Worm (Caenorhabditis elegans) whole organism, L4 larva: ENCODE measurements around the gene tpst-1.

Source experiments
- D1046.2 ChIP-seq: fragments of 200-800 bp; sonication (Bioruptor generic); IDR thresholded peaks from 2 replicates; pipeline ENCODE4 v1.3.6; 2022; ENCODE audit warnings: missing genetic modification characterization, missing compliant biosample characterization
- F10B5.3 ChIP-seq: sonication (generic microtip); optimal IDR thresholded peaks from 2 replicates; lab custom pipeline; 2016; ENCODE audit warnings: mild to moderate bottlenecking, missing genetic modification characterization, missing compliant biosample characterization
- F26F4.8 ChIP-seq: fragments of 200-800 bp; sonication (Bioruptor generic); conservative IDR thresholded peaks from 2 replicates; pipeline ENCODE4 v1.3.6; 2022; ENCODE audit warnings: missing genetic modification characterization, missing compliant biosample characterization
- F49E8.2 ChIP-seq: sonication (generic microtip); optimal IDR thresholded peaks from 2 replicates; lab custom pipeline; 2016; ENCODE audit warnings: missing compliant biosample characterization, mild to moderate bottlenecking, missing genetic modification characterization, borderline replicate concordance
- R02D3.7 ChIP-seq: fragments of 150-350 bp; sonication (generic microtip); optimal IDR thresholded peaks from 3 replicates; lab custom pipeline; 2014; ENCODE audit warnings: missing biosample characterization, missing genetic modification characterization
- Y105C5A.15 ChIP-seq: fragments of 200-800 bp; sonication (Bioruptor generic); IDR thresholded peaks from 2 replicates; pipeline ENCODE4 v1.3.6; 2022; ENCODE audit warnings: missing genetic modification characterization, missing compliant biosample characterization
- Y48G9A.11 ChIP-seq: fragments of 200-800 bp; sonication (Bioruptor generic); IDR thresholded peaks from 2 replicates; pipeline ENCODE4 v1.3.6; 2022; ENCODE audit warnings: missing genetic modification reagents, missing genetic modification characterization, missing compliant biosample characterization
- Y75B8A.6 ChIP-seq: fragments of 200-800 bp; sonication (Bioruptor generic); IDR thresholded peaks from 2 replicates; pipeline ENCODE4 v1.3.6; 2022; ENCODE audit warnings: missing genetic modification reagents, missing genetic modification characterization, missing compliant biosample characterization
- aly-2 ChIP-seq: sonication (generic microtip); optimal IDR thresholded peaks from 2 replicates; lab custom pipeline; 2018; ENCODE audit warnings: missing biosample characterization, missing genetic modification characterization
- attf-4 ChIP-seq: sonication (generic microtip); optimal IDR thresholded peaks from 3 replicates; lab custom pipeline; 2017; ENCODE audit warnings: missing biosample characterization, missing genetic modification characterization
- ceh-20 ChIP-seq: fragments of 200-800 bp; sonication (Bioruptor generic); IDR thresholded peaks from 2 replicates; pipeline ENCODE4 v1.3.6; 2022; ENCODE audit warnings: missing genetic modification reagents, missing genetic modification characterization, missing compliant biosample characterization
- ceh-28 ChIP-seq: fragments of 150-350 bp; optimal IDR thresholded peaks from 2 replicates; lab custom pipeline; 2014; ENCODE audit warnings: missing biosample characterization, missing genetic modification reagents, missing genetic modification characterization
- ceh-32 ChIP-seq: sonication (generic microtip); optimal IDR thresholded peaks from 2 replicates; lab custom pipeline; 2016; ENCODE audit warnings: mild to moderate bottlenecking, missing genetic modification characterization, missing compliant biosample characterization; ENCODE audit not compliant: poor library complexity
- ceh-44 ChIP-seq: fragments of 200-800 bp; sonication (Bioruptor generic); IDR thresholded peaks from 2 replicates; pipeline ENCODE4 v1.3.6; 2022; ENCODE audit warnings: missing genetic modification reagents, missing genetic modification characterization, missing compliant biosample characterization
- ces-1 ChIP-seq: fragments of 150-350 bp; sonication (generic microtip); optimal IDR thresholded peaks from 4 replicates; lab custom pipeline; 2014; ENCODE audit warnings: missing biosample characterization, missing genetic modification reagents, missing genetic modification characterization
- daf-8 ChIP-seq: fragments of 200-800 bp; sonication (Bioruptor generic); IDR thresholded peaks from 2 replicates; pipeline ENCODE4 v1.3.6; 2022; ENCODE audit warnings: missing genetic modification characterization, missing compliant biosample characterization
- dmd-8 ChIP-seq: fragments of 200-800 bp; sonication (Bioruptor generic); IDR thresholded peaks from 2 replicates; pipeline ENCODE4 v1.3.6; 2022; ENCODE audit warnings: missing genetic modification characterization, missing compliant biosample characterization
- dmd-9 ChIP-seq: fragments of 200-800 bp; sonication (Bioruptor generic); IDR thresholded peaks from 2 replicates; pipeline ENCODE4 v1.3.6; 2022; ENCODE audit warnings: missing genetic modification reagents, missing genetic modification characterization, missing compliant biosample characterization
- duxl-1 ChIP-seq: sonication (generic microtip); optimal IDR thresholded peaks from 2 replicates; lab custom pipeline; 2016; ENCODE audit warnings: mild to moderate bottlenecking, missing genetic modification characterization, moderate library complexity, missing compliant biosample characterization; ENCODE audit not compliant: poor library complexity
- egl-27 ChIP-seq: sonication (generic microtip); optimal IDR thresholded peaks from 3 replicates; lab custom pipeline; 2017; ENCODE audit warnings: missing biosample characterization, missing genetic modification reagents, missing genetic modification characterization
- fos-1 ChIP-seq: fragments of 150-350 bp; optimal IDR thresholded peaks from 2 replicates; lab custom pipeline; 2014; ENCODE audit warnings: missing biosample characterization, missing genetic modification characterization
- gei-8 ChIP-seq: fragments of 200-800 bp; sonication (Bioruptor generic); optimal IDR thresholded peaks from 2 replicates; lab custom pipeline; 2018; ENCODE audit warnings: mild to moderate bottlenecking, missing genetic modification characterization, missing compliant biosample characterization
- hif-1 ChIP-seq, 2 experiments: sonication (generic microtip); optimal IDR thresholded peaks; 2 replicates each; lab custom pipeline; 2016 to 2017; ENCODE audit warnings: missing compliant biosample characterization in 2 of 2, missing genetic modification characterization in 2 of 2, missing genetic modification reagents in 2 of 2, missing genotype in 2 of 2, mild to moderate bottlenecking in 1 of 2
- hlh-11 ChIP-seq: fragments of 200-800 bp; sonication (Bioruptor generic); optimal IDR thresholded peaks from 2 replicates; lab custom pipeline; 2018; ENCODE audit warnings: mild to moderate bottlenecking, missing genetic modification characterization, missing compliant biosample characterization
- hlh-30 ChIP-seq: sonication (generic microtip); optimal IDR thresholded peaks from 2 replicates; lab custom pipeline; 2017; ENCODE audit warnings: antibody characterized with exemption, mild to moderate bottlenecking, missing genetic modification characterization, missing compliant biosample characterization; ENCODE audit not compliant: insufficient read depth
- jun-1 ChIP-seq: fragments of 150-350 bp; optimal IDR thresholded peaks from 2 replicates; lab custom pipeline; 2014; ENCODE audit warnings: missing biosample characterization, missing genetic modification reagents, missing genetic modification characterization
- lim-7 ChIP-seq: fragments of 200-800 bp; sonication (Bioruptor generic); IDR thresholded peaks from 2 replicates; pipeline ENCODE4 v1.3.6; 2022; ENCODE audit warnings: missing genetic modification characterization, missing compliant biosample characterization
- lin-1 ChIP-seq: fragments of 200-800 bp; sonication (Bioruptor generic); IDR thresholded peaks from 2 replicates; pipeline ENCODE4 v1.3.6; 2022; ENCODE audit warnings: missing genetic modification reagents, missing genetic modification characterization, missing compliant biosample characterization
- lin-29 ChIP-seq: fragments of 200-800 bp; sonication (Bioruptor generic); IDR thresholded peaks from 2 replicates; pipeline ENCODE4 v1.3.6; 2022; ENCODE audit warnings: missing genetic modification reagents, missing genetic modification characterization, missing compliant biosample characterization
- lsy-2 ChIP-seq, 2 experiments: fragments of 150-350 bp in 1 of 2; sonication (generic microtip) in 1 of 2; optimal IDR thresholded peaks; 2 replicates each; lab custom pipeline; 2014 to 2017; ENCODE audit warnings: missing biosample characterization in 2 of 2, missing genetic modification characterization in 2 of 2
- madf-5 ChIP-seq, 2 experiments: fragments of 200-800 bp; sonication (Bioruptor generic); IDR thresholded peaks; 2 replicates each; pipeline ENCODE4 v1.3.6; 2022; ENCODE audit warnings: missing compliant biosample characterization in 2 of 2, missing genetic modification characterization in 2 of 2
- madf-9 ChIP-seq: fragments of 200-800 bp; sonication (Bioruptor generic); conservative IDR thresholded peaks from 2 replicates; pipeline ENCODE4 v1.3.6; 2022; ENCODE audit warnings: missing genetic modification reagents, missing genetic modification characterization, missing compliant biosample characterization
- mdl-1 ChIP-seq, 2 experiments: fragments of 150-350 bp in 1 of 2; sonication (generic microtip) in 1 of 2; optimal IDR thresholded peaks; 2 replicates each; lab custom pipeline; 2014 to 2017; ENCODE audit warnings: missing biosample characterization in 2 of 2, missing genetic modification characterization in 2 of 2
- mxl-3 ChIP-seq: fragments of 200-800 bp; sonication (Bioruptor generic); optimal IDR thresholded peaks from 2 replicates; lab custom pipeline; 2018; ENCODE audit warnings: mild to moderate bottlenecking, missing genetic modification characterization, missing compliant biosample characterization
- nhr-10 ChIP-seq: fragments of 150-350 bp; optimal IDR thresholded peaks from 2 replicates; lab custom pipeline; 2014; ENCODE audit warnings: missing biosample characterization, missing genetic modification characterization
- nhr-25 ChIP-seq: sonication (generic microtip); optimal IDR thresholded peaks from 2 replicates; lab custom pipeline; 2017; ENCODE audit warnings: missing genetic modification characterization, mild to moderate bottlenecking, missing compliant biosample characterization, antibody characterized with exemption, moderate library complexity, borderline replicate concordance; ENCODE audit not compliant: insufficient read depth
- nhr-28 ChIP-seq: fragments of 150-350 bp; optimal IDR thresholded peaks from 2 replicates; lab custom pipeline; 2014; ENCODE audit warnings: missing biosample characterization, missing genetic modification characterization
- nhr-42 ChIP-seq: fragments of 200-800 bp; sonication (Bioruptor generic); IDR thresholded peaks from 2 replicates; pipeline ENCODE4 v1.3.6; 2022; ENCODE audit warnings: missing genetic modification characterization, missing compliant biosample characterization
- nhr-48 ChIP-seq: sonication (generic microtip); optimal IDR thresholded peaks from 2 replicates; lab custom pipeline; 2016; ENCODE audit warnings: mild to moderate bottlenecking, missing genetic modification characterization, missing compliant biosample characterization
- nhr-76 ChIP-seq: fragments of 150-350 bp; optimal IDR thresholded peaks from 2 replicates; lab custom pipeline; 2014; ENCODE audit warnings: missing biosample characterization, missing genetic modification characterization
- pqm-1 ChIP-seq: sonication (generic microtip); optimal IDR thresholded peaks from 2 replicates; lab custom pipeline; 2017; ENCODE audit warnings: missing biosample characterization, missing genetic modification characterization
- sdz-12 ChIP-seq: fragments of 200-800 bp; sonication (Bioruptor generic); optimal IDR thresholded peaks from 2 replicates; lab custom pipeline; 2018; ENCODE audit warnings: mild to moderate bottlenecking, missing genetic modification characterization, missing compliant biosample characterization
- skn-1 ChIP-seq: fragments of 150-350 bp; optimal IDR thresholded peaks from 2 replicates; lab custom pipeline; 2014; ENCODE audit warnings: missing biosample characterization, missing genetic modification characterization
- snpc-4 ChIP-seq: fragments of 150-350 bp; optimal IDR thresholded peaks from 2 replicates; lab custom pipeline; 2014; ENCODE audit warnings: missing biosample characterization, missing genetic modification characterization
- tag-97 ChIP-seq: fragments of 200-800 bp; sonication (Bioruptor generic); IDR thresholded peaks from 2 replicates; pipeline ENCODE4 v1.3.6; 2022; ENCODE audit warnings: missing genetic modification characterization, missing compliant biosample characterization
- tra-1 ChIP-seq: fragments of 200-800 bp; sonication (Bioruptor generic); IDR thresholded peaks from 2 replicates; pipeline ENCODE4 v1.3.6; 2022; ENCODE audit warnings: missing genetic modification reagents, missing genetic modification characterization, missing compliant biosample characterization
- unc-130 ChIP-seq: sonication (generic microtip); optimal IDR thresholded peaks from 2 replicates; lab custom pipeline; 2016; ENCODE audit warnings: missing genetic modification reagents, missing genetic modification characterization, missing compliant biosample characterization
- zag-1 ChIP-seq: fragments of 150-350 bp; optimal IDR thresholded peaks from 2 replicates; lab custom pipeline; 2014; ENCODE audit warnings: missing biosample characterization, missing genetic modification characterization
- zfp-3 ChIP-seq: fragments of 200-800 bp; sonication (Bioruptor generic); conservative IDR thresholded peaks from 2 replicates; pipeline ENCODE4 v1.3.6; 2022; ENCODE audit warnings: missing genetic modification reagents, missing genetic modification characterization, missing compliant biosample characterization
- zip-11 ChIP-seq: fragments of 200-800 bp; sonication (Bioruptor generic); IDR thresholded peaks from 2 replicates; pipeline ENCODE4 v1.3.6; 2022; ENCODE audit warnings: missing genetic modification characterization, missing compliant biosample characterization
- zip-2 ChIP-seq: fragments of 150-350 bp; optimal IDR thresholded peaks from 2 replicates; lab custom pipeline; 2014; ENCODE audit warnings: missing biosample characterization, missing genetic modification characterization

tpst-1 gene

DNA sequence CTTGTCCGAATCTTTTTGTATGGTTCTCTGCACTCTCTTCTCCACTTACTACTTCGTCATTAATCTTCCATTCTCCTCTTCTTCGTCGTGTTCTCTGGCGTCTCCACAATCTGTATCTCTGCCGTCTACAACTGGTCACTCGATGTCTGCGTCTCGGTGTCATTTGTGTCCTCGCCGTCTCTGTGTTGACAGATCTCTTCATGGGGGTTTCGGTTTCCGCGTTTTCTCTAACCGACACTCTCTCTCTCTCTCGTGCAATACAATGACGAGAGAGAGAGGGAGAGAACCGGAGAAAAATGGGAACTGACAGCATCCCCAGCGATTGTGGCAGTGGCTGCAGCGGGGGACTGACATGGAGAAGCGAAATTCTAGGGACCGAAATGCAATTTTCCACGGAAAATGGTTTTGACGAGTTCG lies 49.6 kb downstream of the tpst-1 start (continued):
- TF ChIP-seq hif-1 (tag; optimal IDR thresholded peaks at IDR 0.05; lab: Kevin White, UChicago) (peak; percentile 61 to 86), attf-4 (peak; percentile 62), skn-1 (tag; lab: Kevin White, UChicago) (peak; percentile 84), nhr-25 (tag; lab: Kevin White, UChicago) (peak; percentile 98), unc-130 (GFP tag; lab: Kevin White, UChicago) (peak; percentile 25), nhr-76 (tag; lab: Kevin White, UChicago) (peak; percentile 84), D1046.2 (0 out of 2 replicates have a peak, but pooled peaks have one; percentile 53), fos-1 (tag; lab: Kevin White, UChicago) (peak; percentile 92), mdl-1 (tag; optimal IDR thresholded peaks at IDR 0.05; lab: Kevin White, UChicago) (peak; percentile 98), sdz-12 (GFP tag; lab: Kevin White, UChicago) (no peak), dmd-8 (GFP tag; lab: Robert Waterston, UW) (0 out of 2 replicates have a peak, but pooled peaks have one; percentile 54), Y75B8A.6 (GFP tag; lab: Robert Waterston, UW) (peak; percentile 70; the same call in 1 of the 2 replicates), ceh-20 (GFP tag; lab: Robert Waterston, UW) (peak; percentile 100), madf-9 (GFP tag; lab: Robert Waterston, UW) (peak; percentile 86), R02D3.7 (tag; lab: Kevin White, UChicago) (no peak), tag-97 (GFP tag; lab: Robert Waterston, UW) (no peak), tra-1 (GFP tag; lab: Robert Waterston, UW) (peak; percentile 99), lim-7 (GFP tag; lab: Robert Waterston, UW) (0 out of 2 replicates have a peak, but pooled peaks have one; percentile 32), F10B5.3 (tag; lab: Kevin White, UChicago) (peak; percentile 75), snpc-4 (tag; lab: Kevin White, UChicago) (peak; percentile 43), lin-29 (GFP tag; lab: Robert Waterston, UW) (peak; percentile 90), ces-1 (GFP tag; lab: Kevin White, UChicago) (peak; percentile 82), dmd-9 (GFP tag; lab: Robert Waterston, UW) (peak; percentile 75), ceh-44 (0 out of 2 replicates have a peak, but pooled peaks have one; percentile 19), Y48G9A.11 (GFP tag; lab: Robert Waterston, UW) (no peak), zip-11 (no peak), nhr-42 (GFP tag; lab: Robert Waterston, UW) (peak; percentile 90), egl-27 (tag; lab: Kevin White, UChicago) (no peak), zag-1 (tag; lab: Kevin White, UChicago) (peak; percentile 90), ceh-32 (peak; percentile 81), nhr-28 (tag; lab: Kevin White, UChicago) (peak; percentile 95), madf-5 (GFP tag; IDR thresholded peaks at IDR 0.05; lab: Robert Waterston, UW) (no peak), lsy-2 (tag; optimal IDR thresholded peaks at IDR 0.05; lab: Kevin White, UChicago) (peak; percentile 93 to 96), ceh-28 (tag; lab: Kevin White, UChicago) (peak; percentile 75), mxl-3 (GFP tag; lab: Kevin White, UChicago) (peak; percentile 95), zfp-3 (peak; percentile 93), hlh-30 (tag; lab: Kevin White, UChicago) (peak; percentile 99), aly-2 (tag; lab: Kevin White, UChicago) (no peak), daf-8 (GFP tag; lab: Robert Waterston, UW) (no peak), nhr-48 (peak; percentile 97), nhr-10 (tag; lab: Kevin White, UChicago) (peak; percentile 98), lin-1 (peak; percentile 96), gei-8 (peak; percentile 99), jun-1 (tag; lab: Kevin White, UChicago) (peak; percentile 96), F26F4.8 (no peak), Y105C5A.15 (GFP tag; lab: Robert Waterston, UW) (0 out of 2 replicates have a peak, but pooled peaks have one; percentile 61), duxl-1 (peak; percentile 75), F49E8.2 (tag; lab: Kevin White, UChicago) (no peak), pqm-1 (tag; lab: Kevin White, UChicago) (peak; percentile 42), zip-2 (peak; percentile 91), hlh-11 (tag; lab: Kevin White, UChicago) (peak; percentile 100)
